Fruit fly (Drosophila melanogaster) whole organism, prepupa: Measurements from ENCODE around the gene CG43773.

Experiments
- CG34406 ChIP-seq: fragments of 200-800 bp; sonication (Bioruptor generic); optimal IDR thresholded peaks from 3 replicates; lab custom pipeline; 2016; ENCODE audit warnings: missing biosample characterization, missing genetic modification characterization
- CG4318 ChIP-seq: fragments of 200-800 bp; sonication (Bioruptor generic); optimal IDR thresholded peaks from 3 replicates; lab custom pipeline; 2017; ENCODE audit warnings: missing biosample characterization, mild to moderate bottlenecking, missing genetic modification characterization
- CG8119 ChIP-seq: fragments of 200-800 bp; sonication (Bioruptor generic); IDR thresholded peaks from 3 replicates; pipeline ENCODE4 v1.3.6; 2022; ENCODE audit warnings: missing biosample characterization, missing genetic modification characterization
- CG8632 ChIP-seq: fragments of 200-800 bp; sonication (Bioruptor generic); optimal IDR thresholded peaks from 3 replicates; lab custom pipeline; 2016; ENCODE audit warnings: missing biosample characterization, missing genetic modification characterization
- Eip78C ChIP-seq: fragments of 200-800 bp; sonication (Bioruptor generic); peaks from one replicate; lab custom pipeline; 2016; ENCODE audit warnings: missing biosample characterization, missing genetic modification characterization
- Gug ChIP-seq: fragments of 200-800 bp; sonication (Bioruptor generic); IDR thresholded peaks from 2 replicates; pipeline ENCODE4 v1.3.6; 2022; ENCODE audit warnings: missing biosample characterization, missing genetic modification characterization
- Lpt ChIP-seq: fragments of 200-800 bp; sonication (Bioruptor generic); optimal IDR thresholded peaks from 3 replicates; lab custom pipeline; 2016; ENCODE audit warnings: missing biosample characterization, missing genetic modification characterization
- Met ChIP-seq: fragments of 200-800 bp; sonication (Bioruptor generic); optimal IDR thresholded peaks from 3 replicates; lab custom pipeline; 2016; ENCODE audit warnings: missing biosample characterization, missing genetic modification characterization
- Sox14 ChIP-seq: fragments of 200-800 bp; sonication (Bioruptor generic); optimal IDR thresholded peaks from 3 replicates; lab custom pipeline; 2016; ENCODE audit warnings: missing biosample characterization, missing genetic modification characterization
- lz ChIP-seq: fragments of 200-800 bp; sonication (Bioruptor generic); optimal IDR thresholded peaks from 3 replicates; lab custom pipeline; 2016; ENCODE audit warnings: missing biosample characterization, missing genetic modification characterization
- net ChIP-seq: fragments of 200-800 bp; sonication (Bioruptor generic); optimal IDR thresholded peaks from 3 replicates; lab custom pipeline; 2016; ENCODE audit warnings: missing biosample characterization, missing genetic modification characterization
- spab ChIP-seq: fragments of 200-800 bp; sonication (Bioruptor generic); optimal IDR thresholded peaks from 2 replicates; lab custom pipeline; 2017; ENCODE audit warnings: missing biosample characterization, mild to moderate bottlenecking, missing genetic modification characterization, missing genetic modification reagents
- ss ChIP-seq, 2 experiments: fragments of 200-800 bp; sonication (Bioruptor generic); optimal IDR thresholded peaks; 2 replicates in 1 of 2; 3 replicates in 1 of 2; lab custom pipeline; 2017 to 2018; ENCODE audit warnings: mild to moderate bottlenecking in 2 of 2, missing biosample characterization in 2 of 2, missing genetic modification characterization in 2 of 2, moderate library complexity in 1 of 2

- TF ChIP-seq net (GFP tag; lab: Kevin White, UChicago) (no peak), Sox14 (GFP tag; lab: Kevin White, UChicago) (no peak), Met (GFP tag; lab: Kevin White, UChicago) (no peak), CG8119 (no peak), CG8632 (GFP tag; lab: Kevin White, UChicago) (no peak), Gug (GFP tag; lab: Robert Waterston, UW) (no peak), lz (GFP tag; lab: Kevin White, UChicago) (no peak), CG4318 (no peak), Eip78C (GFP tag; lab: Kevin White, UChicago) (no peak), ss (GFP tag; optimal IDR thresholded peaks at IDR 0.05; lab: Kevin White, UChicago) (no peak), Lpt (no peak), CG34406 (GFP tag; lab: Kevin White, UChicago) (no peak), spab (GFP tag; lab: Kevin White, UChicago) (no peak)
Observed at dm6 chr2L:4037015-4037414, 29.5 kb downstream of the CG43773 start.
